Fruit fly (Drosophila melanogaster) whole organism, wandering third instar larva: ENCODE measurements around the gene CG7800.

Source experiments
- Dfd ChIP-seq: fragments of >200 bp; optimal IDR thresholded peaks from 2 replicates; lab custom pipeline; 2017; ENCODE audit warnings: missing biosample characterization, missing genetic modification characterization
- pan ChIP-seq: fragments of >200 bp; optimal IDR thresholded peaks from 2 replicates; lab custom pipeline; 2017
- psq ChIP-seq: fragments of 200-800 bp; sonication (Bioruptor generic); optimal IDR thresholded peaks from 3 replicates; lab custom pipeline; 2017; ENCODE audit warnings: missing biosample characterization, mild to moderate bottlenecking, missing genetic modification characterization, moderate library complexity

- TF ChIP-seq Dfd (GFP tag; lab: Kevin White, UChicago) = no peak
- TF ChIP-seq pan (lab: Kevin White, UChicago) = no peak
- no peak for TF ChIP-seq psq
Measured at dm6 chr3R:8176058-8176673, 41.6 kb upstream of the CG7800 start.
